Worm (Caenorhabditis elegans) whole organism, L4 larva: ENCODE data around the gene K10B3.5.

Experiments used
- D1046.2 ChIP-seq: fragments of 200-800 bp; sonication (Bioruptor generic); IDR thresholded peaks from 2 replicates; pipeline ENCODE4 v1.3.6; 2022; ENCODE audit warnings: missing genetic modification characterization, missing compliant biosample characterization
- F49E8.2 ChIP-seq: sonication (generic microtip); optimal IDR thresholded peaks from 2 replicates; lab custom pipeline; 2016; ENCODE audit warnings: missing compliant biosample characterization, mild to moderate bottlenecking, missing genetic modification characterization, borderline replicate concordance
- R02D3.7 ChIP-seq: fragments of 150-350 bp; sonication (generic microtip); optimal IDR thresholded peaks from 3 replicates; lab custom pipeline; 2014; ENCODE audit warnings: missing biosample characterization, missing genetic modification characterization
- T26A8.4 ChIP-seq: fragments of 200-800 bp; sonication (Bioruptor generic); IDR thresholded peaks from 2 replicates; pipeline ENCODE4 v1.3.6; 2022; ENCODE audit warnings: missing genetic modification characterization, missing compliant biosample characterization
- Y48G9A.11 ChIP-seq: fragments of 200-800 bp; sonication (Bioruptor generic); IDR thresholded peaks from 2 replicates; pipeline ENCODE4 v1.3.6; 2022; ENCODE audit warnings: missing genetic modification reagents, missing genetic modification characterization, missing compliant biosample characterization
- Y5F2A.4 ChIP-seq: fragments of 200-800 bp; sonication (Bioruptor generic); optimal IDR thresholded peaks from 2 replicates; lab custom pipeline; 2018; ENCODE audit warnings: mild to moderate bottlenecking, missing genetic modification characterization, missing compliant biosample characterization
- ZK546.5 ChIP-seq, 2 experiments: sonication (generic microtip); optimal IDR thresholded peaks; 2 replicates each; lab custom pipeline; 2017; ENCODE audit warnings: missing biosample characterization in 2 of 2, missing genetic modification characterization in 2 of 2
- aha-1 ChIP-seq: fragments of 150-350 bp; peaks from one replicate; lab custom pipeline; 2014; ENCODE audit warnings: missing biosample characterization, missing genetic modification characterization
- ama-1 ChIP-seq: fragments of 150-350 bp; optimal IDR thresholded peaks from 2 replicates; lab custom pipeline; 2014; ENCODE audit warnings: inconsistent platforms, mixed read lengths
- ceh-82 ChIP-seq: sonication (generic microtip); optimal IDR thresholded peaks from 2 replicates; lab custom pipeline; 2017; ENCODE audit warnings: missing biosample characterization, missing genetic modification characterization
- ces-1 ChIP-seq: fragments of 150-350 bp; sonication (generic microtip); optimal IDR thresholded peaks from 4 replicates; lab custom pipeline; 2014; ENCODE audit warnings: missing biosample characterization, missing genetic modification reagents, missing genetic modification characterization
- ctbp-1 ChIP-seq: fragments of 200-800 bp; sonication (Bioruptor generic); IDR thresholded peaks from 2 replicates; pipeline ENCODE4 v1.3.6; 2022; ENCODE audit warnings: missing genetic modification reagents, missing genetic modification characterization, missing compliant biosample characterization
- daf-16 ChIP-seq, 3 experiments: sonication (generic microtip); optimal IDR thresholded peaks; 2 replicates each; lab custom pipeline; 2016 to 2017; ENCODE audit warnings: missing genetic modification characterization in 3 of 3, missing genetic modification reagents in 3 of 3, mild to moderate bottlenecking in 2 of 3, missing compliant biosample characterization in 2 of 3, missing biosample characterization in 1 of 3, moderate library complexity in 1 of 3
- daf-19 ChIP-seq: fragments of 200-800 bp; sonication (Bioruptor generic); conservative IDR thresholded peaks from 2 replicates; pipeline ENCODE4 v1.3.6; 2022; ENCODE audit warnings: missing genetic modification characterization, missing compliant biosample characterization
- daf-8 ChIP-seq: fragments of 200-800 bp; sonication (Bioruptor generic); IDR thresholded peaks from 2 replicates; pipeline ENCODE4 v1.3.6; 2022; ENCODE audit warnings: missing genetic modification characterization, missing compliant biosample characterization
- dmd-9 ChIP-seq: fragments of 200-800 bp; sonication (Bioruptor generic); IDR thresholded peaks from 2 replicates; pipeline ENCODE4 v1.3.6; 2022; ENCODE audit warnings: missing genetic modification reagents, missing genetic modification characterization, missing compliant biosample characterization
- dpl-1 ChIP-seq: fragments of 150-350 bp; optimal IDR thresholded peaks from 2 replicates; lab custom pipeline; 2014; ENCODE audit warnings: missing biosample characterization, missing genetic modification reagents, missing genetic modification characterization
- duxl-1 ChIP-seq: sonication (generic microtip); optimal IDR thresholded peaks from 2 replicates; lab custom pipeline; 2016; ENCODE audit warnings: mild to moderate bottlenecking, missing genetic modification characterization, moderate library complexity, missing compliant biosample characterization; ENCODE audit not compliant: poor library complexity
- egl-43 ChIP-seq: fragments of 200-800 bp; sonication (Bioruptor generic); IDR thresholded peaks from 2 replicates; pipeline ENCODE4 v1.3.6; 2022; ENCODE audit warnings: missing genetic modification reagents, missing genetic modification characterization, missing compliant biosample characterization
- fos-1 ChIP-seq: fragments of 150-350 bp; optimal IDR thresholded peaks from 2 replicates; lab custom pipeline; 2014; ENCODE audit warnings: missing biosample characterization, missing genetic modification characterization
- gei-8 ChIP-seq: fragments of 200-800 bp; sonication (Bioruptor generic); optimal IDR thresholded peaks from 2 replicates; lab custom pipeline; 2018; ENCODE audit warnings: mild to moderate bottlenecking, missing genetic modification characterization, missing compliant biosample characterization
- hif-1 ChIP-seq, 2 experiments: sonication (generic microtip); optimal IDR thresholded peaks; 2 replicates each; lab custom pipeline; 2016 to 2017; ENCODE audit warnings: missing compliant biosample characterization in 2 of 2, missing genetic modification characterization in 2 of 2, missing genetic modification reagents in 2 of 2, missing genotype in 2 of 2, mild to moderate bottlenecking in 1 of 2
- hlh-11 ChIP-seq: fragments of 200-800 bp; sonication (Bioruptor generic); optimal IDR thresholded peaks from 2 replicates; lab custom pipeline; 2018; ENCODE audit warnings: mild to moderate bottlenecking, missing genetic modification characterization, missing compliant biosample characterization
- hlh-30 ChIP-seq: sonication (generic microtip); optimal IDR thresholded peaks from 2 replicates; lab custom pipeline; 2017; ENCODE audit warnings: antibody characterized with exemption, mild to moderate bottlenecking, missing genetic modification characterization, missing compliant biosample characterization; ENCODE audit not compliant: insufficient read depth
- lim-7 ChIP-seq: fragments of 200-800 bp; sonication (Bioruptor generic); IDR thresholded peaks from 2 replicates; pipeline ENCODE4 v1.3.6; 2022; ENCODE audit warnings: missing genetic modification characterization, missing compliant biosample characterization
- lin-1 ChIP-seq: fragments of 200-800 bp; sonication (Bioruptor generic); IDR thresholded peaks from 2 replicates; pipeline ENCODE4 v1.3.6; 2022; ENCODE audit warnings: missing genetic modification reagents, missing genetic modification characterization, missing compliant biosample characterization
- madf-5 ChIP-seq, 2 experiments: fragments of 200-800 bp; sonication (Bioruptor generic); IDR thresholded peaks; 2 replicates each; pipeline ENCODE4 v1.3.6; 2022; ENCODE audit warnings: missing compliant biosample characterization in 2 of 2, missing genetic modification characterization in 2 of 2
- madf-9 ChIP-seq: fragments of 200-800 bp; sonication (Bioruptor generic); conservative IDR thresholded peaks from 2 replicates; pipeline ENCODE4 v1.3.6; 2022; ENCODE audit warnings: missing genetic modification reagents, missing genetic modification characterization, missing compliant biosample characterization
- mes-2 ChIP-seq: sonication (generic microtip); optimal IDR thresholded peaks from 2 replicates; lab custom pipeline; 2016; ENCODE audit warnings: missing genotype, mild to moderate bottlenecking, missing genetic modification characterization, missing compliant biosample characterization; ENCODE audit not compliant: poor library complexity, severe bottlenecking
- mxl-3 ChIP-seq: fragments of 200-800 bp; sonication (Bioruptor generic); optimal IDR thresholded peaks from 2 replicates; lab custom pipeline; 2018; ENCODE audit warnings: mild to moderate bottlenecking, missing genetic modification characterization, missing compliant biosample characterization
- nhr-25 ChIP-seq: sonication (generic microtip); optimal IDR thresholded peaks from 2 replicates; lab custom pipeline; 2017; ENCODE audit warnings: missing genetic modification characterization, mild to moderate bottlenecking, missing compliant biosample characterization, antibody characterized with exemption, moderate library complexity, borderline replicate concordance; ENCODE audit not compliant: insufficient read depth
- nhr-28 ChIP-seq: fragments of 150-350 bp; optimal IDR thresholded peaks from 2 replicates; lab custom pipeline; 2014; ENCODE audit warnings: missing biosample characterization, missing genetic modification characterization
- nhr-42 ChIP-seq: fragments of 200-800 bp; sonication (Bioruptor generic); IDR thresholded peaks from 2 replicates; pipeline ENCODE4 v1.3.6; 2022; ENCODE audit warnings: missing genetic modification characterization, missing compliant biosample characterization
- nhr-48 ChIP-seq: sonication (generic microtip); optimal IDR thresholded peaks from 2 replicates; lab custom pipeline; 2016; ENCODE audit warnings: mild to moderate bottlenecking, missing genetic modification characterization, missing compliant biosample characterization
- nhr-76 ChIP-seq: fragments of 150-350 bp; optimal IDR thresholded peaks from 2 replicates; lab custom pipeline; 2014; ENCODE audit warnings: missing biosample characterization, missing genetic modification characterization
- nhr-77 ChIP-seq: fragments of 150-350 bp; optimal IDR thresholded peaks from 2 replicates; lab custom pipeline; 2014; ENCODE audit warnings: missing biosample characterization, missing genetic modification characterization
- pqm-1 ChIP-seq: sonication (generic microtip); optimal IDR thresholded peaks from 2 replicates; lab custom pipeline; 2017; ENCODE audit warnings: missing biosample characterization, missing genetic modification characterization
- saeg-2 ChIP-seq: fragments of 200-800 bp; sonication (Bioruptor generic); IDR thresholded peaks from 2 replicates; pipeline ENCODE4 v1.3.6; 2022; ENCODE audit warnings: missing genetic modification reagents, missing genetic modification characterization, missing compliant biosample characterization
- sdz-12 ChIP-seq: fragments of 200-800 bp; sonication (Bioruptor generic); optimal IDR thresholded peaks from 2 replicates; lab custom pipeline; 2018; ENCODE audit warnings: mild to moderate bottlenecking, missing genetic modification characterization, missing compliant biosample characterization
- set-16 ChIP-seq: fragments of 200-800 bp; sonication (Bioruptor generic); IDR thresholded peaks from 2 replicates; pipeline ENCODE4 v1.3.6; 2022; ENCODE audit warnings: missing genetic modification reagents, missing genetic modification characterization, missing compliant biosample characterization
- skn-1 ChIP-seq: fragments of 150-350 bp; optimal IDR thresholded peaks from 2 replicates; lab custom pipeline; 2014; ENCODE audit warnings: missing biosample characterization, missing genetic modification characterization
- snpc-1.2 ChIP-seq: fragments of 200-800 bp; sonication (Bioruptor generic); IDR thresholded peaks from 2 replicates; pipeline ENCODE4 v1.3.6; 2022; ENCODE audit warnings: missing genetic modification reagents, missing genetic modification characterization, missing compliant biosample characterization
- spr-1 ChIP-seq: sonication (generic microtip); optimal IDR thresholded peaks from 2 replicates; lab custom pipeline; 2016; ENCODE audit warnings: mild to moderate bottlenecking, missing genetic modification characterization, missing compliant biosample characterization
- spr-3 ChIP-seq: fragments of 200-800 bp; sonication (Bioruptor generic); optimal IDR thresholded peaks from 2 replicates; lab custom pipeline; 2018; ENCODE audit warnings: mild to moderate bottlenecking, missing genetic modification characterization, missing compliant biosample characterization
- tag-97 ChIP-seq: fragments of 200-800 bp; sonication (Bioruptor generic); IDR thresholded peaks from 2 replicates; pipeline ENCODE4 v1.3.6; 2022; ENCODE audit warnings: missing genetic modification characterization, missing compliant biosample characterization
- unc-130 ChIP-seq: sonication (generic microtip); optimal IDR thresholded peaks from 2 replicates; lab custom pipeline; 2016; ENCODE audit warnings: missing genetic modification reagents, missing genetic modification characterization, missing compliant biosample characterization
- vab-7 ChIP-seq: fragments of 200-800 bp; sonication (Bioruptor generic); IDR thresholded peaks from 2 replicates; pipeline ENCODE4 v1.3.6; 2022; ENCODE audit warnings: missing genetic modification reagents, missing genetic modification characterization, missing compliant biosample characterization
- zag-1 ChIP-seq: fragments of 150-350 bp; optimal IDR thresholded peaks from 2 replicates; lab custom pipeline; 2014; ENCODE audit warnings: missing biosample characterization, missing genetic modification characterization
- zfp-3 ChIP-seq: fragments of 200-800 bp; sonication (Bioruptor generic); conservative IDR thresholded peaks from 2 replicates; pipeline ENCODE4 v1.3.6; 2022; ENCODE audit warnings: missing genetic modification reagents, missing genetic modification characterization, missing compliant biosample characterization
- ztf-7 ChIP-seq: fragments of 150-350 bp; optimal IDR thresholded peaks from 2 replicates; lab custom pipeline; 2014; ENCODE audit warnings: missing biosample characterization, missing genetic modification characterization

K10B3.5 gene

DNA sequence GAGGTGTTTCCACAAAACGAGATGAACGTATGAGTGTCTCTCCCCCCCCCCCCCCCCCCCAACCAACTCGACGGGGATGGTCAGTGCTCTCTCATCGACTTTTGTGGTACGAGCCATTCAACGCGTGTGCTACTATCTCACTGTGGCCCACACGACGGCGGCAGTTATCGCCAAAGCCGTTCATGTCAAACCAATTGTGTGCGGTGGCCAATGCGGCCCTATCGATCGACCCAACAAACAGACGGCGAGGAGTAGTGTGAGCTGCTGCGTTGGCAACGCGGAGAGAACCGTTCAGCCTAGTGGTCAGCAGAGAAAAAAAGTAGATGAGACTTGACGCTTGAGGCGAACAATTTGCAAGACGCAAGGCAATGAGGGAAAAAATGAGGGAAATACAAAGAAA, 3.5 kb downstream of the K10B3.5 start (continued):
- TF ChIP-seq lin-1 (GFP tag; lab: Robert Waterston, UW), result no peak
- TF ChIP-seq skn-1 (tag; lab: Kevin White, UChicago), result no peak
- TF ChIP-seq saeg-2, result no peak
- peak; percentile 50; the same call in 1 of the 2 replicates for TF ChIP-seq set-16 (GFP tag; lab: Robert Waterston, UW)
- no peak for TF ChIP-seq fos-1 (tag; lab: Kevin White, UChicago)
- TF ChIP-seq gei-8, result no peak
- no peak for TF ChIP-seq nhr-48 (tag; lab: Kevin White, UChicago)
- no peak for TF ChIP-seq F49E8.2 (tag; lab: Kevin White, UChicago)
- no peak for TF ChIP-seq daf-16 (GFP tag; optimal IDR thresholded peaks at IDR 0.05; lab: Kevin White, UChicago)
- TF ChIP-seq daf-16 (tag; optimal IDR thresholded peaks at IDR 0.05; lab: Kevin White, UChicago), result peak; percentile 5
- no peak for TF ChIP-seq unc-130 (GFP tag; lab: Kevin White, UChicago)
- TF ChIP-seq D1046.2, result no peak
- TF ChIP-seq R02D3.7 (tag; lab: Kevin White, UChicago), result no peak
- TF ChIP-seq spr-3 (GFP tag; lab: Kevin White, UChicago), result no peak
- TF ChIP-seq madf-9 (GFP tag; lab: Robert Waterston, UW), result no peak
- no peak for TF ChIP-seq ceh-82 (tag; lab: Kevin White, UChicago)
- TF ChIP-seq daf-8 (GFP tag; lab: Robert Waterston, UW), result no peak
- no peak for TF ChIP-seq nhr-25 (tag; lab: Kevin White, UChicago)
- 0 out of 2 replicates have a peak, but pooled peaks have one; percentile 29 for TF ChIP-seq lim-7 (GFP tag; lab: Robert Waterston, UW)
- no peak for TF ChIP-seq ces-1 (GFP tag; lab: Kevin White, UChicago)
- TF ChIP-seq vab-7 (GFP tag; lab: Robert Waterston, UW), result no peak
- peak; percentile 7 for TF ChIP-seq hlh-30 (tag; lab: Kevin White, UChicago)
- TF ChIP-seq pqm-1 (tag; lab: Kevin White, UChicago), result no peak
- TF ChIP-seq nhr-76 (tag; lab: Kevin White, UChicago), result no peak
- no peak for TF ChIP-seq nhr-77 (tag; lab: Kevin White, UChicago)
- no peak for TF ChIP-seq zag-1 (tag; lab: Kevin White, UChicago)

DNA sequence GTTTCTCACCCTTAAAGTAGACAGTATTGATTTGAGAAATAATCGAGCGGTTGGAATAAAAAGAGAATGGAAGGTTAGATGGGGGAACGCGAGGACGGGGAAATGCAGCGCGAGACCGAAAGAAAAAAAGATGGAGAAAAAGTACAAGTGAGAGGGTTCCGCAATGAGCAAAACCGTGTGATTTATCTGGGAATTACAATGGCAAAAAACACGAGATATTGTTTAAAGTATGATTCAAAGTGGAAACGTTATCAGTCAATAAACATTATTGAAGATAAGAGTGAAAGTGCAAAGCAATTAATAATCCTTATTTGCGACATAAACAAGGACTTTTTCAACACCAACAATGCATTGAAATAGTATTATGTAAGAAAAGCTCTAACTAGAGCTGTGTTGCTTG, 4.1 kb downstream of the K10B3.5 start, which contains the start of gene ztf-13:
Gene ztf-13, minus strand, starts transcription at position 11 of the 400 bp plus-strand sequence.
- TF ChIP-seq aha-1 (tag; lab: Kevin White, UChicago) (peak; percentile 67), tag-97 (no peak), hif-1 (tag; optimal IDR thresholded peaks at IDR 0.05; lab: Kevin White, UChicago) (no peak), egl-43 (GFP tag; lab: Robert Waterston, UW) (no peak), ctbp-1 (GFP tag; lab: Robert Waterston, UW) (no peak), dpl-1 (no peak), T26A8.4 (no peak), snpc-1.2 (GFP tag; lab: Robert Waterston, UW) (no peak), F49E8.2 (tag; lab: Kevin White, UChicago) (no peak), sdz-12 (GFP tag; lab: Kevin White, UChicago) (no peak), pqm-1 (tag; lab: Kevin White, UChicago) (peak; percentile 39), zfp-3 (GFP tag; lab: Robert Waterston, UW) (no peak), mes-2 (tag; lab: Kevin White, UChicago) (no peak), hlh-11 (tag; lab: Kevin White, UChicago) (peak; percentile 61), Y48G9A.11 (GFP tag; lab: Robert Waterston, UW) (no peak), ZK546.5 (tag; optimal IDR thresholded peaks at IDR 0.05; lab: Kevin White, UChicago) (no peak), ztf-7 (tag; lab: Kevin White, UChicago) (peak; percentile 14), duxl-1 (no peak), spr-1 (tag; lab: Kevin White, UChicago) (no peak), nhr-28 (tag; lab: Kevin White, UChicago) (peak; percentile 67), mxl-3 (no peak), nhr-42 (GFP tag; lab: Robert Waterston, UW) (no peak), dmd-9 (GFP tag; lab: Robert Waterston, UW) (no peak), Y5F2A.4 (GFP tag; lab: Kevin White, UChicago) (no peak), ama-1 (no peak), unc-130 (GFP tag; lab: Kevin White, UChicago) (no peak), madf-5 (GFP tag; IDR thresholded peaks at IDR 0.05; lab: Robert Waterston, UW) (no peak), skn-1 (tag; lab: Kevin White, UChicago) (no peak), daf-19 (GFP tag; lab: Robert Waterston, UW) (no peak)
